Worm (Caenorhabditis elegans) whole organism, young adult: ENCODE measurements around the gene puf-5.
A peak's percentile ranks its signal among the peaks of the same experiment; 100 is the strongest.

Experiments
- B0261.1 ChIP-seq: sonication (generic microtip); optimal IDR thresholded peaks from 2 replicates; lab custom pipeline; 2016; ENCODE audit warnings: mild to moderate bottlenecking, missing genetic modification characterization, moderate library complexity, missing compliant biosample characterization
- F10E7.11 ChIP-seq: sonication (generic microtip); optimal IDR thresholded peaks from 2 replicates; lab custom pipeline; 2017; ENCODE audit warnings: mild to moderate bottlenecking, missing genetic modification characterization, moderate library complexity, missing compliant biosample characterization
- F22D6.2 ChIP-seq: sonication (generic microtip); optimal IDR thresholded peaks from 2 replicates; lab custom pipeline; 2016; ENCODE audit warnings: mild to moderate bottlenecking, missing genetic modification characterization, missing compliant biosample characterization
- F49E8.2 ChIP-seq: sonication (generic microtip); optimal IDR thresholded peaks from 3 replicates; lab custom pipeline; 2017; ENCODE audit warnings: missing genetic modification characterization, mild to moderate bottlenecking, missing compliant biosample characterization, antibody characterized with exemption, moderate library complexity; ENCODE audit not compliant: insufficient read depth
- F57C9.4 ChIP-seq: sonication (generic microtip); optimal IDR thresholded peaks from 2 replicates; lab custom pipeline; 2017; ENCODE audit warnings: mild to moderate bottlenecking, missing genetic modification characterization, missing compliant biosample characterization
- K11D2.4 ChIP-seq: fragments of 200-800 bp; sonication (Bioruptor generic); IDR thresholded peaks from 2 replicates; pipeline ENCODE4 v1.3.6; 2022; ENCODE audit warnings: missing genetic modification reagents, missing genetic modification characterization, missing compliant biosample characterization
- Y67H2A.10 ChIP-seq: fragments of 200-800 bp; sonication (Bioruptor generic); conservative IDR thresholded peaks from 2 replicates; pipeline ENCODE4 v1.3.6; 2022; ENCODE audit warnings: missing genetic modification reagents, missing genetic modification characterization, missing compliant biosample characterization
- Y95B8A.8 ChIP-seq: fragments of 200-800 bp; sonication (Bioruptor generic); IDR thresholded peaks from 2 replicates; pipeline ENCODE4 v1.3.6; 2022; ENCODE audit warnings: missing genetic modification reagents, missing genetic modification characterization, missing compliant biosample characterization
- ama-1 ChIP-seq, 3 experiments: fragments of 150-350 bp in 1 of 3; sonication (generic microtip) in 2 of 3; optimal IDR thresholded peaks; 2 replicates each; lab custom pipeline; 2014 to 2018; ENCODE audit warnings: missing biosample characterization in 2 of 3, missing genetic modification characterization in 2 of 3, missing genetic modification reagents in 2 of 3
- aptf-2 ChIP-seq: fragments of 200-800 bp; sonication (Bioruptor generic); conservative IDR thresholded peaks from 2 replicates; pipeline ENCODE4 v1.3.6; 2022; ENCODE audit warnings: missing genetic modification reagents, missing genetic modification characterization, missing compliant biosample characterization
- athp-1 ChIP-seq: sonication (generic microtip); optimal IDR thresholded peaks from 2 replicates; lab custom pipeline; 2017; ENCODE audit warnings: mild to moderate bottlenecking, missing genetic modification characterization, missing compliant biosample characterization
- bed-2 ChIP-seq: fragments of 200-800 bp; sonication (Bioruptor generic); IDR thresholded peaks from 2 replicates; pipeline ENCODE4 v1.3.6; 2022; ENCODE audit warnings: missing genetic modification reagents, missing genetic modification characterization, missing compliant biosample characterization
- cebp-2 ChIP-seq: fragments of 200-800 bp; sonication (Bioruptor generic); IDR thresholded peaks from 2 replicates; pipeline ENCODE4 v1.3.6; 2022; ENCODE audit warnings: missing genetic modification characterization, missing compliant biosample characterization
- ceh-27 ChIP-seq: fragments of 200-800 bp; sonication (Bioruptor generic); optimal IDR thresholded peaks from 2 replicates; lab custom pipeline; 2018; ENCODE audit warnings: mild to moderate bottlenecking, missing genetic modification characterization, moderate library complexity, missing compliant biosample characterization
- ceh-79 ChIP-seq: sonication (generic microtip); optimal IDR thresholded peaks from 2 replicates; lab custom pipeline; 2017; ENCODE audit warnings: mild to moderate bottlenecking, missing genetic modification characterization, missing compliant biosample characterization
- dox-1 ChIP-seq: fragments of 200-800 bp; sonication (Bioruptor generic); IDR thresholded peaks from 2 replicates; pipeline ENCODE4 v1.3.6; 2022; ENCODE audit warnings: missing genetic modification reagents, missing genetic modification characterization, missing compliant biosample characterization
- lag-1 ChIP-seq: fragments of 200-800 bp; sonication (Bioruptor generic); IDR thresholded peaks from 2 replicates; pipeline ENCODE4 v1.3.6; 2022; ENCODE audit warnings: missing genetic modification reagents, missing genetic modification characterization, missing compliant biosample characterization
- lin-26 ChIP-seq: fragments of 200-800 bp; sonication (Bioruptor generic); IDR thresholded peaks from 2 replicates; pipeline ENCODE4 v1.3.6; 2022; ENCODE audit warnings: missing genetic modification reagents, missing genetic modification characterization, missing compliant biosample characterization
- lin-35 ChIP-seq, 3 experiments: fragments of 150-350 bp in 2 of 3; sonication (generic microtip) in 1 of 3; optimal IDR thresholded peaks; 2 replicates each; lab custom pipeline; 2014 to 2018; ENCODE audit warnings: missing biosample characterization in 3 of 3, missing genetic modification characterization in 3 of 3, missing genetic modification reagents in 3 of 3
- lin-54 ChIP-seq: fragments of 200-800 bp; sonication (Bioruptor generic); optimal IDR thresholded peaks from 2 replicates; lab custom pipeline; 2018; ENCODE audit warnings: mild to moderate bottlenecking, missing genetic modification characterization, missing compliant biosample characterization
- madf-6 ChIP-seq: fragments of 200-800 bp; sonication (Bioruptor generic); IDR thresholded peaks from 2 replicates; pipeline ENCODE4 v1.3.6; 2022; ENCODE audit warnings: missing genetic modification reagents, missing genetic modification characterization, missing compliant biosample characterization
- madf-8 ChIP-seq: fragments of 200-800 bp; sonication (Bioruptor generic); conservative IDR thresholded peaks from 2 replicates; pipeline ENCODE4 v1.3.6; 2022; ENCODE audit warnings: missing genetic modification reagents, missing genetic modification characterization, missing compliant biosample characterization
- mxl-1 ChIP-seq: sonication (generic microtip); optimal IDR thresholded peaks from 2 replicates; lab custom pipeline; 2016; ENCODE audit warnings: missing genetic modification characterization, missing compliant biosample characterization
- nfya-1 ChIP-seq: sonication (generic microtip); optimal IDR thresholded peaks from 2 replicates; lab custom pipeline; 2017; ENCODE audit warnings: antibody characterized with exemption, missing compliant biosample characterization, missing genetic modification characterization, borderline replicate concordance; ENCODE audit not compliant: insufficient read depth
- nfyb-1 ChIP-seq: fragments of 200-800 bp; sonication (Bioruptor generic); IDR thresholded peaks from 2 replicates; pipeline ENCODE4 v1.3.6; 2022; ENCODE audit warnings: missing genetic modification reagents, missing genetic modification characterization, missing compliant biosample characterization
- nhr-179 ChIP-seq: sonication (generic microtip); optimal IDR thresholded peaks from 2 replicates; lab custom pipeline; 2016; ENCODE audit warnings: mild to moderate bottlenecking, missing genetic modification characterization, missing compliant biosample characterization
- nhr-27 ChIP-seq: fragments of 200-800 bp; sonication (Bioruptor generic); optimal IDR thresholded peaks from 2 replicates; lab custom pipeline; 2018; ENCODE audit warnings: mild to moderate bottlenecking, missing genetic modification characterization, moderate library complexity, missing compliant biosample characterization
- pha-4 ChIP-seq: fragments of 150-350 bp; sonication (generic microtip); optimal IDR thresholded peaks from 2 replicates; lab custom pipeline; 2014; ENCODE audit warnings: missing biosample characterization, missing genetic modification reagents, missing genetic modification characterization
- sdz-38 ChIP-seq: sonication (generic microtip); optimal IDR thresholded peaks from 2 replicates; lab custom pipeline; 2016; ENCODE audit warnings: missing genotype, missing genetic modification characterization, missing compliant biosample characterization
- snpc-1.3 ChIP-seq: sonication (generic microtip); optimal IDR thresholded peaks from 2 replicates; lab custom pipeline; 2017; ENCODE audit warnings: missing genetic modification characterization, mild to moderate bottlenecking, missing compliant biosample characterization, antibody characterized with exemption, moderate library complexity, missing genotype, missing genetic modification reagents; ENCODE audit not compliant: insufficient read depth
- snpc-3.4 ChIP-seq: sonication (generic microtip); optimal IDR thresholded peaks from 2 replicates; lab custom pipeline; 2017; ENCODE audit warnings: missing genetic modification characterization, mild to moderate bottlenecking, missing compliant biosample characterization, antibody characterized with exemption, moderate library complexity, missing genotype, missing genetic modification reagents
- tlf-1 ChIP-seq: fragments of 200-800 bp; sonication (Bioruptor generic); optimal IDR thresholded peaks from 2 replicates; lab custom pipeline; 2018; ENCODE audit warnings: mild to moderate bottlenecking, missing genetic modification characterization, missing compliant biosample characterization
- unc-130 ChIP-seq: sonication (generic microtip); optimal IDR thresholded peaks from 2 replicates; lab custom pipeline; 2016; ENCODE audit warnings: missing genetic modification reagents, missing genetic modification characterization, missing compliant biosample characterization
- ztf-25 ChIP-seq: fragments of 200-800 bp; sonication (Bioruptor generic); IDR thresholded peaks from 2 replicates; pipeline ENCODE4 v1.3.6; 2022; ENCODE audit warnings: missing genetic modification reagents, missing genetic modification characterization, missing compliant biosample characterization

puf-5 gene

DNA sequence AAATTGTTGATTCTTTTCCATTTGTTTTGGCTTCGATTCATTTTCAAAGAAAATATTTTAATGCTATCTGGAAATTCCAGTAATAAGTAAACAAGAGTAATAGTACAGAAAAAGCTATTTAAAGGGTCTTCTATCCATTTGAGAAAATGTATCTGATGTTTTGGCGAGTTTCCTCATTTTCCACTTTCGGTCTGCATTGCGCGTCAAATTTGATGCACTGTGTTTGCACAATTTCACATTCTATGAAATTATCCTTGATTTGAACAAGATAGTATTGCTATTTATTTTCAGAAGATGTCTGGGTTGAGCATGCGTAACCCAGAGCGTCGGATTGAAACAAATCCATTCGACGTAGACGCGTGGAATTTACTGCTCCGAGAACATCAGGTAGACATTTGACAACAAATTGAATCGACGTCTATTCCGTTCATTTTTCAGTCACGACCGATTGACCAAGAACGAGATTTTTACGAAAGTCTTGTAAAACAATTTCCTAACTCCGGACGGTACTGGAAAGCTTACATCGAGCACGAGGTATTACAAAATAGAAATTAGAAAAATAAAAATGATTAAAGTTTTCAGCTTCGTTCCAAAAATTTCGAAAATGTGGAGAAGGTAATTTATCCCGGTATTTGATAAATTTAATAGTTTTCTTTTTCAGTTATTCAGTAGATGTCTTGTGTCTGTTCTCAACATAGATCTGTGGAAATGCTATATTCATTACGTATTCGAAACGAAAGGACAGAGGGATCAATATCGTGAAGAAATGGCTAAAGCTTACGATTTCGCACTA is 28.4 kb downstream of the puf-5 start, which contains the start of gene suf-1 (continued):
- TF ChIP-seq dox-1 (GFP tag; lab: Robert Waterston, UW), result peak; percentile 12; the same call in 1 of the 2 replicates
- no peak for TF ChIP-seq pha-4 (tag; lab: Kevin White, UChicago)
- TF ChIP-seq Y95B8A.8 (GFP tag; lab: Robert Waterston, UW), result 0 out of 2 replicates have a peak, but pooled peaks have one; percentile 34
- TF ChIP-seq ama-1 (optimal IDR thresholded peaks at IDR 0.05; lab: Kevin White, UChicago), result no peak
- TF ChIP-seq ama-1 (GFP tag; optimal IDR thresholded peaks at IDR 0.05; lab: Kevin White, UChicago), result peak in 1 of 2 experiments; percentile 51
- TF ChIP-seq K11D2.4 (GFP tag; lab: Robert Waterston, UW), result 0 out of 2 replicates have a peak, but pooled peaks have one; percentile 10
- TF ChIP-seq snpc-3.4 (tag; lab: Kevin White, UChicago), result peak; percentile 80
- TF ChIP-seq madf-8 (GFP tag; lab: Robert Waterston, UW), result peak; percentile 44; the same call in 1 of the 2 replicates
- TF ChIP-seq ztf-25 (GFP tag; lab: Robert Waterston, UW), result no peak
- TF ChIP-seq madf-6 (GFP tag; lab: Robert Waterston, UW), result peak; percentile 85
- TF ChIP-seq F57C9.4 (tag; lab: Kevin White, UChicago), result no peak
- peak; percentile 2 for TF ChIP-seq snpc-1.3 (tag; lab: Kevin White, UChicago)
- TF ChIP-seq nfya-1 (tag; lab: Kevin White, UChicago), result no peak
- TF ChIP-seq nfyb-1 (GFP tag; lab: Robert Waterston, UW), result peak; percentile 39; the same call in 1 of the 2 replicates
- no peak for TF ChIP-seq lin-35 (GFP tag; optimal IDR thresholded peaks at IDR 0.05; lab: Kevin White, UChicago)
- peak; percentile 73 for TF ChIP-seq lin-54
- TF ChIP-seq athp-1 (tag; lab: Kevin White, UChicago), result peak; percentile 40
- no peak for TF ChIP-seq ceh-79 (tag; lab: Kevin White, UChicago)
- peak; percentile 29 for TF ChIP-seq mxl-1 (tag; lab: Kevin White, UChicago)
- no peak for TF ChIP-seq lag-1 (GFP tag; lab: Robert Waterston, UW)
- no peak for TF ChIP-seq B0261.1
- no peak for TF ChIP-seq bed-2 (GFP tag; lab: Robert Waterston, UW)
- TF ChIP-seq sdz-38, result no peak
- no peak for TF ChIP-seq F10E7.11 (tag; lab: Kevin White, UChicago)
- peak; percentile 73; the same call in 1 of the 2 replicates for TF ChIP-seq lin-26 (GFP tag; lab: Robert Waterston, UW)
- TF ChIP-seq nhr-179 (tag; lab: Kevin White, UChicago), result no peak
- TF ChIP-seq Y67H2A.10 (GFP tag; lab: Robert Waterston, UW), result no peak
- no peak for TF ChIP-seq ceh-27 (GFP tag; lab: Kevin White, UChicago)
- TF ChIP-seq aptf-2 (GFP tag; lab: Robert Waterston, UW), result no peak
- TF ChIP-seq F22D6.2 (tag; lab: Kevin White, UChicago), result no peak
- peak; percentile 69 for TF ChIP-seq unc-130 (GFP tag; lab: Kevin White, UChicago)
- peak; percentile 79 for TF ChIP-seq tlf-1
- peak; percentile 77; the same call in 1 of the 2 replicates for TF ChIP-seq cebp-2 (GFP tag; lab: Robert Waterston, UW)

DNA sequence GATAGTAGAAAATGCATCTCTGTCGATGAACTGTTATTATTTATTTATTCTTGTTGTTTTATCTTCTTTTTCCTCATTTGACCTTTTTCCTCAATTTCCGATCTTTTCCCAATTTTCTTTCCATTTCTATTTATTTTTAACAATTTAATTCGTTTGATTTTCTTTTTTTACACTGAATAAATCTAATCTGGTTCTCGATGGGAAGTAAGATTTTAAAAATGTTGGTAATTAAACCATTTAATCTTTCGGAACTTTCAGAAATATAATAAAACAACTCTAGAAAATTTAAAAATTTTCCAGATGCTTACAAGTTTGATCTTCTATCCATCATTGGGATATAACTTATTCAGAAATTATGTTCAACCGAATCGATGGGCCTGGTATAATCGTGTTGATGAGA is 31.2 kb downstream of the puf-5 start, which contains the start of gene F28C6.8:
F28C6.8 (plus strand) TSS at position 301 of the 400 bp plus-strand sequence.
- TF ChIP-seq nhr-27 (tag; lab: Kevin White, UChicago) (no peak), F49E8.2 (tag; lab: Kevin White, UChicago) (peak; percentile 16)
